Fruit fly (Drosophila melanogaster): ENCODE measurements around the gene CG14968.
A peak's percentile ranks its signal among the peaks of the same experiment; 100 is the strongest.

Gene CG14968

DNA sequence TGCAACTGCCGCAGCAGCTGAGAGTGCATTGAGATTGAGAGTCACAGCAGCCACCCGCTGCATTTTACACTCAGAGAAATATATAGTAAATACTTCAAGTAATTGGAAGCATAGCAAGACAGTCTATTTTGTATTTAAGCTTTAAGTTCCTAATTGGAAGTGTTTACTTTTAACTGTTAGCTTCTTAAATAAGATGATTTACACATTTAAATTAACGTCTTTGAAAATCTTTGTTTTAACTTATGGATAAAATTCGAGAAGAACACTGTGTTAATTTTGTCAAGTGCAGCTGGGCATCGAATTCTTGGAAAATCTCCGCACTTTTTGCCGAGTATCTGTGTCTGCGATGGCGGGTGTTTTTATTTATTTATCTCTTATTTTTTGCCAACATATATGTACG is 43.2 kb downstream of the CG14968 start (continued):
- no peak for TF ChIP-seq Dip2 (GFP tag; IDR thresholded peaks at IDR 0.05)
- TF ChIP-seq gcm2 (GFP tag; optimal IDR thresholded peaks at IDR 0.05): no peak
- no peak for TF ChIP-seq CG43689 (GFP tag; IDR thresholded peaks at IDR 0.05)
- no peak for TF ChIP-seq CG17359 (tag; optimal IDR thresholded peaks at IDR 0.05)
- no peak for TF ChIP-seq CG31224 (GFP tag; IDR thresholded peaks at IDR 0.05)
- TF ChIP-seq bowl (GFP tag; IDR thresholded peaks at IDR 0.05): no peak
- TF ChIP-seq CG6689 (GFP tag; IDR thresholded peaks at IDR 0.05): 0 out of 2 replicates have a peak, but pooled peaks have one; percentile 18
- TF ChIP-seq CG11456 (GFP tag; IDR thresholded peaks at IDR 0.05): no peak
- TF ChIP-seq CG7928 (GFP tag; optimal IDR thresholded peaks at IDR 0.05): no peak
- TF ChIP-seq bab2 (GFP tag; optimal IDR thresholded peaks at IDR 0.05): no peak
- no peak for TF ChIP-seq CG9817 (tag; optimal IDR thresholded peaks at IDR 0.05)
- no peak for TF ChIP-seq CG10209 (GFP tag; optimal IDR thresholded peaks at IDR 0.05)
- TF ChIP-seq ranshi (GFP tag; IDR thresholded peaks at IDR 0.05): peak; percentile 35; the same call in 1 of the 2 replicates
- TF ChIP-seq CG2116 (GFP tag; optimal IDR thresholded peaks at IDR 0.05): no peak
- TF ChIP-seq CG11695 (GFP tag; IDR thresholded peaks at IDR 0.05): 0 out of 3 replicates have a peak, but pooled peaks have one; percentile 16
- TF ChIP-seq CTCF (GFP tag; optimal IDR thresholded peaks at IDR 0.05): no peak
- TF ChIP-seq CG18476 (GFP tag; optimal IDR thresholded peaks at IDR 0.05): no peak
- no peak for TF ChIP-seq esg (GFP tag; conservative IDR thresholded peaks at IDR 0.05)
- no peak for TF ChIP-seq CG4820 (GFP tag; optimal IDR thresholded peaks at IDR 0.05)
- TF ChIP-seq crol (GFP tag; IDR thresholded peaks at IDR 0.05): no peak
- TF ChIP-seq CG18011 (GFP tag; optimal IDR thresholded peaks at IDR 0.05): no peak
- no peak for TF ChIP-seq CG2199 (GFP tag; IDR thresholded peaks at IDR 0.05)
- no peak for TF ChIP-seq fd3F (GFP tag; optimal IDR thresholded peaks at IDR 0.05)
- TF ChIP-seq ap (GFP tag; IDR thresholded peaks at IDR 0.05): no peak
- TF ChIP-seq Mes4 (GFP tag; optimal IDR thresholded peaks at IDR 0.05): no peak
- no peak for TF ChIP-seq eyg (GFP tag; optimal IDR thresholded peaks at IDR 0.05)
- peak; percentile 42; the same call in 1 of the 2 replicates for TF ChIP-seq Ada2b (GFP tag; IDR thresholded peaks at IDR 0.05)
- TF ChIP-seq HmgD (GFP tag; optimal IDR thresholded peaks at IDR 0.05): no peak
- 0 out of 2 replicates have a peak, but pooled peaks have one; percentile 27 for TF ChIP-seq CG4730 (GFP tag; IDR thresholded peaks at IDR 0.05)
- TF ChIP-seq prd (optimal IDR thresholded peaks at IDR 0.05): no peak
- peak; percentile 50; the same call in 2 of the 3 replicates for TF ChIP-seq prd (GFP tag; IDR thresholded peaks at IDR 0.05)
- TF ChIP-seq Meics (GFP tag; optimal IDR thresholded peaks at IDR 0.05): no peak
- peak; percentile 1 for TF ChIP-seq CG18262 (tag; optimal IDR thresholded peaks at IDR 0.05)
- TF ChIP-seq kni (GFP tag; optimal IDR thresholded peaks at IDR 0.05): no peak
- TF ChIP-seq CG7271 (tag; optimal IDR thresholded peaks at IDR 0.05): no peak
- no peak for TF ChIP-seq CG6254 (GFP tag; optimal IDR thresholded peaks at IDR 0.05)
- no peak for TF ChIP-seq pho (GFP tag; optimal IDR thresholded peaks at IDR 0.05)
- TF ChIP-seq CG6813 (GFP tag; optimal IDR thresholded peaks at IDR 0.05): no peak
- TF ChIP-seq CG15479 (GFP tag; optimal IDR thresholded peaks at IDR 0.05): no peak
- peak; percentile 89 for TF ChIP-seq nom (GFP tag; optimal IDR thresholded peaks at IDR 0.05)
- no peak for TF ChIP-seq CG1529 (GFP tag; optimal IDR thresholded peaks at IDR 0.05)
- no peak for TF ChIP-seq NC2α (GFP tag; optimal IDR thresholded peaks at IDR 0.05)
- TF ChIP-seq nmo (GFP tag; optimal IDR thresholded peaks at IDR 0.05): peak; percentile 5
- no peak for TF ChIP-seq CkIIα-i1 (GFP tag; IDR thresholded peaks at IDR 0.05)
- no peak for TF ChIP-seq CG32767 (GFP tag; IDR thresholded peaks at IDR 0.05)

All from whole organism, embryonic.